Worm (Caenorhabditis elegans): ENCODE results near the gene C44B11.4.

DNA sequence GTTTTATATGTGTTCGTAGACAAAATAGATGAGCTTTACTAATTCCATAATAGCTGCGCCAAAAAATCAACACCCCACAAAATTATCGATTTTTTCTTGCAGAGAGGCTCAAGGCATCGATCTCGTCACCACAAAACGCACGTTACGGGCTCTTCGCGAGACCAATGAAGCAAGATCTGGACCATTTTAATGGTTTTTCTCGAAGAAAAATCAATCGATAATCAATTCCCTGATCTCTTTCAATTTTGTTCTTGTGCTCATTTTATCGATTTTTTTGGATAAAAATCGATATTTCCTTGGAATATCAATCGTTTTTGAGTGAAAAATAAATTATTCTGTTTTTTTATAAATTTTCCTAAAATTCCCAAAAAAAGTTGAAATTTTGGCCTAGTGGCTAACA is 43.4 kb downstream of the C44B11.4 start:
- TF ChIP-seq fkh-10 (GFP tag; optimal IDR thresholded peaks at IDR 0.05) = no peak
- no peak for TF ChIP-seq ztf-11 (tag; optimal IDR thresholded peaks at IDR 0.05)
- TF ChIP-seq dmd-6 (GFP tag; IDR thresholded peaks at IDR 0.05) = no peak
- no peak for TF ChIP-seq lin-39 (tag; optimal IDR thresholded peaks at IDR 0.05)

All from whole organism, L4 larva.